Fruit fly (Drosophila melanogaster): ENCODE results near the gene CG34377.

Gene CG34377

dm6 chr3R:22351396-22351795 lies 27.5 kb upstream of the CG34377 start, which contains the start of gene rdhB:
Gene rdhB (plus strand): TSS chr3R:22351696.
- TF ChIP-seq CG32121 (GFP tag; IDR thresholded peaks at IDR 0.05): no peak
- TF ChIP-seq CG17806 (tag; optimal IDR thresholded peaks at IDR 0.05): no peak
- no peak for TF ChIP-seq gl (tag; optimal IDR thresholded peaks at IDR 0.05)
- no peak for TF ChIP-seq CG15710 (tag; optimal IDR thresholded peaks at IDR 0.05)
- no peak for TF ChIP-seq CG9948 (tag; optimal IDR thresholded peaks at IDR 0.05)
- no peak for TF ChIP-seq fd96Ca (GFP tag; IDR thresholded peaks at IDR 0.05)
- no peak for TF ChIP-seq CG34367 (tag; optimal IDR thresholded peaks at IDR 0.05)
- TF ChIP-seq Pif1B (GFP tag; optimal IDR thresholded peaks at IDR 0.05): no peak
- no peak for TF ChIP-seq CG13204 (GFP tag; optimal IDR thresholded peaks at IDR 0.05)
- no peak for TF ChIP-seq D1 (tag; optimal IDR thresholded peaks at IDR 0.05)
- TF ChIP-seq CG14655 (GFP tag; optimal IDR thresholded peaks at IDR 0.05): no peak
- no peak for TF ChIP-seq CG4496 (GFP tag; IDR thresholded peaks at IDR 0.05)
- TF ChIP-seq CG10348 (GFP tag; IDR thresholded peaks at IDR 0.05): no peak

- TF ChIP-seq D1 (tag; optimal IDR thresholded peaks at IDR 0.05): no peak
- TF ChIP-seq fd96Ca (GFP tag; IDR thresholded peaks at IDR 0.05): no peak
- TF ChIP-seq CG4496 (GFP tag; IDR thresholded peaks at IDR 0.05): no peak
- TF ChIP-seq CG8159 (tag; optimal IDR thresholded peaks at IDR 0.05): no peak
- no peak for TF ChIP-seq CG12605 (GFP tag; IDR thresholded peaks at IDR 0.05)
- TF ChIP-seq CG10348 (GFP tag; IDR thresholded peaks at IDR 0.05): no peak
- no peak for TF ChIP-seq CG17806 (tag; optimal IDR thresholded peaks at IDR 0.05)
- no peak for TF ChIP-seq CG34367 (tag; optimal IDR thresholded peaks at IDR 0.05)
- no peak for TF ChIP-seq CG15710 (tag; optimal IDR thresholded peaks at IDR 0.05)
- TF ChIP-seq CG8301 (tag; optimal IDR thresholded peaks at IDR 0.05): no peak
- no peak for TF ChIP-seq CG13204 (GFP tag; optimal IDR thresholded peaks at IDR 0.05)
- TF ChIP-seq Snoo (tag; optimal IDR thresholded peaks at IDR 0.05): no peak
- TF ChIP-seq CG14655 (GFP tag; optimal IDR thresholded peaks at IDR 0.05): no peak
- no peak for TF ChIP-seq EcR (GFP tag; optimal IDR thresholded peaks at IDR 0.05)
- TF ChIP-seq gl (tag; optimal IDR thresholded peaks at IDR 0.05): no peak
- TF ChIP-seq rn (GFP tag; IDR thresholded peaks at IDR 0.05): no peak
Measured at dm6 chr3R:22342708-22343107, 18.8 kb upstream of the CG34377 start.

- TF ChIP-seq CG14655 (GFP tag; optimal IDR thresholded peaks at IDR 0.05) (no peak), Ets98B (GFP tag; IDR thresholded peaks at IDR 0.05) (no peak), CG12605 (GFP tag; IDR thresholded peaks at IDR 0.05) (no peak), D1 (tag; optimal IDR thresholded peaks at IDR 0.05) (no peak), CG8301 (tag; optimal IDR thresholded peaks at IDR 0.05) (no peak), gl (tag; optimal IDR thresholded peaks at IDR 0.05) (no peak), CG17806 (tag; optimal IDR thresholded peaks at IDR 0.05) (no peak), EcR (GFP tag; optimal IDR thresholded peaks at IDR 0.05) (no peak), CG34367 (tag; optimal IDR thresholded peaks at IDR 0.05) (no peak), fd96Ca (GFP tag; IDR thresholded peaks at IDR 0.05) (no peak), CG4496 (GFP tag; IDR thresholded peaks at IDR 0.05) (no peak), Pif1B (GFP tag; optimal IDR thresholded peaks at IDR 0.05) (no peak), CG15710 (tag; optimal IDR thresholded peaks at IDR 0.05) (no peak), CG13204 (GFP tag; optimal IDR thresholded peaks at IDR 0.05) (no peak)
Measured at dm6 chr3R:22342151-22342550, 18.3 kb upstream of the CG34377 start, which contains the start of gene CG5386. Gene CG5386 (minus strand): TSS chr3R:22342251.

- TF ChIP-seq CG13204 (GFP tag; optimal IDR thresholded peaks at IDR 0.05) (no peak), CG34367 (tag; optimal IDR thresholded peaks at IDR 0.05) (no peak), CG8159 (tag; optimal IDR thresholded peaks at IDR 0.05) (no peak), CG10348 (GFP tag; IDR thresholded peaks at IDR 0.05) (no peak), CG4496 (GFP tag; IDR thresholded peaks at IDR 0.05) (no peak)
Measured at dm6 chr3R:22341652-22342051, 17.8 kb upstream of the CG34377 start.

- TF ChIP-seq CG15710 (tag; optimal IDR thresholded peaks at IDR 0.05): no peak
- TF ChIP-seq Pif1B (GFP tag; optimal IDR thresholded peaks at IDR 0.05): no peak
- no peak for TF ChIP-seq CG8159 (tag; optimal IDR thresholded peaks at IDR 0.05)
- TF ChIP-seq D1 (tag; optimal IDR thresholded peaks at IDR 0.05): no peak
- TF ChIP-seq CG32121 (GFP tag; IDR thresholded peaks at IDR 0.05): no peak
- TF ChIP-seq CG4496 (GFP tag; IDR thresholded peaks at IDR 0.05): no peak
- no peak for TF ChIP-seq gl (tag; optimal IDR thresholded peaks at IDR 0.05)
- TF ChIP-seq CG12605 (GFP tag; IDR thresholded peaks at IDR 0.05): no peak
- TF ChIP-seq rn (GFP tag; IDR thresholded peaks at IDR 0.05): no peak
- TF ChIP-seq CG13204 (GFP tag; optimal IDR thresholded peaks at IDR 0.05): no peak
- no peak for TF ChIP-seq Pif1A (GFP tag; optimal IDR thresholded peaks at IDR 0.05)
- TF ChIP-seq CG34367 (tag; optimal IDR thresholded peaks at IDR 0.05): no peak
Measured at dm6 chr3R:22340207-22340606, 16.3 kb upstream of the CG34377 start, which contains the start of gene CG5388. Gene CG5388 (minus strand): TSS chr3R:22340307.

dm6 chr3R:22339510-22339909 lies 15.6 kb upstream of the CG34377 start:
- TF ChIP-seq Ets98B (GFP tag; IDR thresholded peaks at IDR 0.05) (peak; percentile 57; the same call in 1 of the 2 replicates), CG15710 (tag; optimal IDR thresholded peaks at IDR 0.05) (peak; percentile 76), fd96Ca (GFP tag; IDR thresholded peaks at IDR 0.05) (peak; percentile 71; the same call in 2 of the 3 replicates), CG32121 (GFP tag; IDR thresholded peaks at IDR 0.05) (no peak; the same call in 1 of the 2 replicates), Snoo (tag; optimal IDR thresholded peaks at IDR 0.05) (peak; percentile 64), CG8159 (tag; optimal IDR thresholded peaks at IDR 0.05) (peak; percentile 77), EcR (GFP tag; optimal IDR thresholded peaks at IDR 0.05) (no peak), CG4496 (GFP tag; IDR thresholded peaks at IDR 0.05) (peak; percentile 76; the same call in 2 of the 3 replicates), D1 (tag; optimal IDR thresholded peaks at IDR 0.05) (no peak), Pif1A (GFP tag; optimal IDR thresholded peaks at IDR 0.05) (peak; percentile 71), CG14655 (GFP tag; optimal IDR thresholded peaks at IDR 0.05) (peak; percentile 69), CG12605 (GFP tag; IDR thresholded peaks at IDR 0.05) (no peak), CG9948 (tag; optimal IDR thresholded peaks at IDR 0.05) (peak; percentile 61), CG8301 (tag; optimal IDR thresholded peaks at IDR 0.05) (peak; percentile 58), CG17806 (tag; optimal IDR thresholded peaks at IDR 0.05) (peak; percentile 70), CG10348 (GFP tag; IDR thresholded peaks at IDR 0.05) (no peak), gl (tag; optimal IDR thresholded peaks at IDR 0.05) (peak; percentile 49), Pif1B (GFP tag; optimal IDR thresholded peaks at IDR 0.05) (peak; percentile 53), CG13204 (GFP tag; optimal IDR thresholded peaks at IDR 0.05) (peak; percentile 55), CG34367 (tag; optimal IDR thresholded peaks at IDR 0.05) (peak; percentile 49), rn (GFP tag; IDR thresholded peaks at IDR 0.05) (peak; percentile 42; the same call in 1 of the 2 replicates)
